Worm (Caenorhabditis elegans): ENCODE results near the gene alh-5.

DNA sequence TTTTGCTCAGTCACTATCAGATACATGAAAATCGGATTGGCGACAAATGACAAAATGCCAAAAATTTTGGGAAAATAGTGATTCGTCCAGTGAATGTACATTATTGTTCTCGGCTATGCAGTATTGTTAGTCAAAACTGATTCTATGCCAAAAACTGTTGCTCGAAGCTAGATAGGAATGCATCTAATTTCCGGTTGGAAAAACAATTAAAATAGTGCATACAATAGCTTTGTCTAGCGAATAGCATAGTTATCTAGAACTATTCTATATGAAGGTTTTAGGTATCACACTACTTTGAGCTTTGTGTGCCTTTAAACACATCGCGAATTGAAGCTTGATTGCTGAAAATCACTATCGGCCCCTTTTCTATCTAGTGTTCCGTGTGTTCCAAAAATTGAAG, 34.6 kb downstream of the alh-5 start, which contains the start of gene srj-15:
- TF ChIP-seq attf-6 (GFP tag; IDR thresholded peaks at IDR 0.05) = no peak
- no peak for TF ChIP-seq attf-3 (GFP tag; conservative IDR thresholded peaks at IDR 0.05)
- no peak for TF ChIP-seq unc-62 (GFP tag; optimal IDR thresholded peaks at IDR 0.05)
- TF ChIP-seq ets-4 (GFP tag; optimal IDR thresholded peaks at IDR 0.05) = no peak
- TF ChIP-seq pha-4 (tag; optimal IDR thresholded peaks at IDR 0.05) = no peak
- TF ChIP-seq lag-1 (GFP tag; IDR thresholded peaks at IDR 0.05) = no peak
- TF ChIP-seq madf-6 (GFP tag; IDR thresholded peaks at IDR 0.05) = no peak

All from whole organism, young adult.